Fruit fly (Drosophila melanogaster): ENCODE data around the gene CG11815.
A peak's percentile ranks its signal among the peaks of the same experiment; 100 is the strongest.

CG11815 gene

DNA sequence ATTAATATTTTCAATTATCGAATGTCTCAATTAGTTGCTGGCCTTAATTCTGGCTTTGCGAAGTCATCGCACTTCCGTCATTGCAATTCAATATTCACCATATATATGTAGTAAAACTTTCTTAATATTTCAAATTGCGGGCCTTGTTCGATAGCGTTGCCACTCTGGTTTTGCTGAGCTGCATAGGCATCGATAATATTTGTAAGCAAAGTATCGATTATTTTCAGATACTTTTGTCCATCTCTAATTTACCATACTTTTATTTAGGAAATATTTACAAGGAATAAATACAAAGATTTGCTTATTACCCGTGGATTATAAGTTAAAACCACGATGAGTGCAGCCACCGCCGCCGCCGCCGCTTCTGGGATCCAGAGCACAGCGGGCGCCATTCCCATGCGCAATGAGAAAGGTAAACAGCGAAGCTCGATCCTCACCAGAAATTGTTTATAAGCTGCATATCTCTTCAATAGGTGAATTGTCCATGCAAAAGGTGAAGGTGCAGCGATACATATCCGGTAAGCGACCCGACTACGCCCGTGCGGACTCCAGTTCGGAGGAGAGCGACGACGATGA is 30.1 kb downstream of the CG11815 start, which contains the start of gene Mfap1 (continued):
- peak; percentile 5 for TF ChIP-seq CG33213 (GFP tag; optimal IDR thresholded peaks at IDR 0.05)
- TF ChIP-seq CG7556 (GFP tag; optimal IDR thresholded peaks at IDR 0.05): no peak
- no peak for TF ChIP-seq Mrtf (GFP tag; IDR thresholded peaks at IDR 0.05)
- TF ChIP-seq CG13123 (GFP tag; optimal IDR thresholded peaks at IDR 0.05): no peak
- TF ChIP-seq CG14014 (GFP tag; IDR thresholded peaks at IDR 0.05): no peak
- TF ChIP-seq CG10654 (GFP tag; optimal IDR thresholded peaks at IDR 0.05): peak; percentile 3
- no peak for TF ChIP-seq CG6175 (GFP tag; IDR thresholded peaks at IDR 0.05)
- peak; percentile 72 for TF ChIP-seq knrl (GFP tag; IDR thresholded peaks at IDR 0.05; ENCODE audit: partially characterized antibody)
- TF ChIP-seq CG12155 (GFP tag; optimal IDR thresholded peaks at IDR 0.05): no peak
- peak; percentile 84 for TF ChIP-seq CG4617 (GFP tag; optimal IDR thresholded peaks at IDR 0.05; ENCODE audit: borderline replicate concordance)
- TF ChIP-seq bowl (GFP tag; IDR thresholded peaks at IDR 0.05): no peak
- no peak for TF ChIP-seq wdn (GFP tag; IDR thresholded peaks at IDR 0.05)
- peak; percentile 35; the same call in 1 of the 2 replicates for TF ChIP-seq CG2129 (GFP tag; IDR thresholded peaks at IDR 0.05; ENCODE audit: partially characterized antibody)
- no peak for TF ChIP-seq insv (GFP tag; optimal IDR thresholded peaks at IDR 0.05)
- peak; percentile 83 for TF ChIP-seq Opbp (GFP tag; IDR thresholded peaks at IDR 0.05; ENCODE audit: partially characterized antibody)
- peak; percentile 76 for TF ChIP-seq MBD-R2 (GFP tag; IDR thresholded peaks at IDR 0.05)
- no peak for TF ChIP-seq lola (GFP tag; optimal IDR thresholded peaks at IDR 0.05)
- TF ChIP-seq CTCF (GFP tag; optimal IDR thresholded peaks at IDR 0.05): no peak
- no peak for TF ChIP-seq Hsf (GFP tag; optimal IDR thresholded peaks at IDR 0.05)
- TF ChIP-seq CG2120 (GFP tag; optimal IDR thresholded peaks at IDR 0.05): peak; percentile 6
- no peak for TF ChIP-seq CG17612 (GFP tag; IDR thresholded peaks at IDR 0.05)
- peak; percentile 24; the same call in 1 of the 2 replicates for TF ChIP-seq CG3847 (GFP tag; IDR thresholded peaks at IDR 0.05)
- no peak for TF ChIP-seq pan (optimal IDR thresholded peaks at IDR 0.05)
- no peak for TF ChIP-seq pan (GFP tag; optimal IDR thresholded peaks at IDR 0.05 in 1 of 2, IDR thresholded peaks at IDR 0.05 in 1 of 2)
- TF ChIP-seq jumu (GFP tag; optimal IDR thresholded peaks at IDR 0.05): no peak
- no peak for TF ChIP-seq nom (GFP tag; optimal IDR thresholded peaks at IDR 0.05)
- TF ChIP-seq Fer3 (tag; optimal IDR thresholded peaks at IDR 0.05): peak; percentile 25
- no peak for TF ChIP-seq ro (GFP tag; IDR thresholded peaks at IDR 0.05)
- no peak for TF ChIP-seq wek (GFP tag; optimal IDR thresholded peaks at IDR 0.05)
- peak; percentile 22 for TF ChIP-seq Ets97D (GFP tag; optimal IDR thresholded peaks at IDR 0.05)
- TF ChIP-seq bigmax (GFP tag; optimal IDR thresholded peaks at IDR 0.05): no peak
- no peak for TF ChIP-seq CG7839 (tag; optimal IDR thresholded peaks at IDR 0.05)
- no peak for TF ChIP-seq NC2α (GFP tag; optimal IDR thresholded peaks at IDR 0.05)
- no peak for TF ChIP-seq dimm (GFP tag; IDR thresholded peaks at IDR 0.05)
- TF ChIP-seq Pdp1 (GFP tag; optimal IDR thresholded peaks at IDR 0.05): no peak
- TF ChIP-seq Myb (GFP tag; optimal IDR thresholded peaks at IDR 0.05): no peak
- peak; percentile 58 for TF ChIP-seq mam (GFP tag; optimal IDR thresholded peaks at IDR 0.05)
- peak; percentile 41; the same call in 1 of the 2 replicates for TF ChIP-seq Ada2b (GFP tag; IDR thresholded peaks at IDR 0.05)
- peak; percentile 88; the same call in 3 of the 4 replicates for TF ChIP-seq chinmo (GFP tag; IDR thresholded peaks at IDR 0.05; ENCODE audit: partially characterized antibody)
- TF ChIP-seq Med (GFP tag): peak; percentile 68
- TF ChIP-seq sima (GFP tag; optimal IDR thresholded peaks at IDR 0.05): no peak
- no peak for TF ChIP-seq CG8388 (GFP tag; optimal IDR thresholded peaks at IDR 0.05)
- TF ChIP-seq NfI (GFP tag; optimal IDR thresholded peaks at IDR 0.05): no peak
- no peak for TF ChIP-seq CG4360 (GFP tag; IDR thresholded peaks at IDR 0.05)
- TF ChIP-seq trem (tag; optimal IDR thresholded peaks at IDR 0.05): peak; percentile 46
- no peak for TF ChIP-seq CG32772 (GFP tag; IDR thresholded peaks at IDR 0.05)
- TF ChIP-seq Rfx (GFP tag; IDR thresholded peaks at IDR 0.05): peak; percentile 59
- peak; percentile 10 for TF ChIP-seq CG31388 (GFP tag; optimal IDR thresholded peaks at IDR 0.05)
- TF ChIP-seq ase (GFP tag; IDR thresholded peaks at IDR 0.05): no peak
- no peak for TF ChIP-seq Hr3 (GFP tag; optimal IDR thresholded peaks at IDR 0.05)
- peak; percentile 66 for TF ChIP-seq Doc3 (GFP tag; IDR thresholded peaks at IDR 0.05; ENCODE audit: partially characterized antibody)
